Worm (Caenorhabditis elegans) whole organism, young adult: ENCODE results near the gene acr-12.
A peak's percentile ranks its signal among the peaks of the same experiment; 100 is the strongest.

Experiments
- B0261.1 ChIP-seq: sonication (generic microtip); optimal IDR thresholded peaks from 2 replicates; lab custom pipeline; 2016; ENCODE audit warnings: mild to moderate bottlenecking, missing genetic modification characterization, moderate library complexity, missing compliant biosample characterization
- B0336.3 ChIP-seq: fragments of 200-800 bp; sonication (Bioruptor generic); IDR thresholded peaks from 2 replicates; pipeline ENCODE4 v1.3.6; 2022; ENCODE audit warnings: missing genetic modification characterization, missing compliant biosample characterization
- C06A6.2 ChIP-seq: fragments of 200-800 bp; sonication (Bioruptor generic); conservative IDR thresholded peaks from 2 replicates; pipeline ENCODE4 v1.3.6; 2022; ENCODE audit warnings: missing genetic modification characterization, missing compliant biosample characterization
- F33H1.4 ChIP-seq: fragments of 200-800 bp; sonication (Bioruptor generic); IDR thresholded peaks from 2 replicates; pipeline ENCODE4 v1.3.6; 2022; ENCODE audit warnings: missing genetic modification reagents, missing genetic modification characterization, missing compliant biosample characterization
- F55B11.4 ChIP-seq: sonication (generic microtip); optimal IDR thresholded peaks from 2 replicates; lab custom pipeline; 2016; ENCODE audit warnings: missing compliant biosample characterization, missing genetic modification characterization, borderline replicate concordance; ENCODE audit not compliant: insufficient read depth
- K11D2.4 ChIP-seq: fragments of 200-800 bp; sonication (Bioruptor generic); IDR thresholded peaks from 2 replicates; pipeline ENCODE4 v1.3.6; 2022; ENCODE audit warnings: missing genetic modification reagents, missing genetic modification characterization, missing compliant biosample characterization
- T26A5.8 ChIP-seq: sonication (generic microtip); optimal IDR thresholded peaks from 2 replicates; lab custom pipeline; 2016; ENCODE audit warnings: missing genetic modification characterization, missing compliant biosample characterization
- Y53F4B.3 ChIP-seq: fragments of 200-800 bp; sonication (Bioruptor generic); IDR thresholded peaks from 2 replicates; pipeline ENCODE4 v1.3.6; 2022; ENCODE audit warnings: missing genetic modification reagents, missing genetic modification characterization, missing compliant biosample characterization
- Y79H2A.3 ChIP-seq: fragments of 200-800 bp; sonication (Bioruptor generic); conservative IDR thresholded peaks from 2 replicates; pipeline ENCODE4 v1.3.6; 2022; ENCODE audit warnings: missing genetic modification reagents, missing genetic modification characterization, missing compliant biosample characterization
- akir-1 ChIP-seq: fragments of 200-800 bp; sonication (Bioruptor generic); optimal IDR thresholded peaks from 2 replicates; lab custom pipeline; 2018; ENCODE audit warnings: mild to moderate bottlenecking, missing genetic modification characterization, moderate library complexity, missing compliant biosample characterization
- aptf-3 ChIP-seq: fragments of 200-800 bp; sonication (Bioruptor generic); IDR thresholded peaks from 2 replicates; pipeline ENCODE4 v1.3.6; 2022; ENCODE audit warnings: missing genetic modification characterization, missing compliant biosample characterization
- attf-3 ChIP-seq: fragments of 200-800 bp; sonication (Bioruptor generic); conservative IDR thresholded peaks from 2 replicates; pipeline ENCODE4 v1.3.6; 2022; ENCODE audit warnings: missing genetic modification reagents, missing genetic modification characterization, missing compliant biosample characterization
- bed-2 ChIP-seq: fragments of 200-800 bp; sonication (Bioruptor generic); IDR thresholded peaks from 2 replicates; pipeline ENCODE4 v1.3.6; 2022; ENCODE audit warnings: missing genetic modification reagents, missing genetic modification characterization, missing compliant biosample characterization
- cebp-1 ChIP-seq, 2 experiments: fragments of 200-800 bp in 1 of 2; sonication (Bioruptor generic) in 1 of 2; sonication (generic microtip) in 1 of 2; IDR thresholded peaks in 1 of 2; optimal IDR thresholded peaks in 1 of 2; 2 replicates each; pipeline versions ENCODE4 v1.3.6 to Lab custom; 2017 to 2022; ENCODE audit warnings: missing compliant biosample characterization in 2 of 2, missing genetic modification characterization in 2 of 2, mild to moderate bottlenecking in 1 of 2, missing genetic modification reagents in 1 of 2, moderate library complexity in 1 of 2
- ceh-100 ChIP-seq: fragments of 200-800 bp; sonication (Bioruptor generic); IDR thresholded peaks from 2 replicates; pipeline ENCODE4 v1.3.6; 2022; ENCODE audit warnings: missing genetic modification reagents, missing genetic modification characterization, missing compliant biosample characterization
- ceh-79 ChIP-seq: sonication (generic microtip); optimal IDR thresholded peaks from 2 replicates; lab custom pipeline; 2017; ENCODE audit warnings: mild to moderate bottlenecking, missing genetic modification characterization, missing compliant biosample characterization
- ceh-91 ChIP-seq: fragments of 200-800 bp; sonication (Bioruptor generic); IDR thresholded peaks from 2 replicates; pipeline ENCODE4 v1.3.6; 2022; ENCODE audit warnings: missing genetic modification reagents, missing genetic modification characterization, missing compliant biosample characterization
- chd-7 ChIP-seq: sonication (generic microtip); optimal IDR thresholded peaks from 2 replicates; lab custom pipeline; 2016; ENCODE audit warnings: mild to moderate bottlenecking, missing genetic modification characterization, moderate library complexity, missing compliant biosample characterization
- dpl-1 ChIP-seq: fragments of 150-350 bp; optimal IDR thresholded peaks from 2 replicates; lab custom pipeline; 2014; ENCODE audit warnings: missing biosample characterization, missing genetic modification reagents, missing genetic modification characterization
- egl-18 ChIP-seq: fragments of 200-800 bp; sonication (Bioruptor generic); IDR thresholded peaks from 2 replicates; pipeline ENCODE4 v1.3.6; 2022; ENCODE audit warnings: missing genetic modification reagents, missing genetic modification characterization, missing compliant biosample characterization
- ets-4 ChIP-seq: fragments of 200-800 bp; sonication (Bioruptor generic); optimal IDR thresholded peaks from 2 replicates; lab custom pipeline; 2018; ENCODE audit warnings: mild to moderate bottlenecking, missing genetic modification characterization, missing compliant biosample characterization
- hlh-12 ChIP-seq: sonication (generic microtip); optimal IDR thresholded peaks from 2 replicates; lab custom pipeline; 2016; ENCODE audit warnings: missing genetic modification characterization, missing compliant biosample characterization
- hmg-20 ChIP-seq: fragments of 200-800 bp; sonication (Bioruptor generic); IDR thresholded peaks from 2 replicates; pipeline ENCODE4 v1.3.6; 2022; ENCODE audit warnings: missing genetic modification reagents, missing genetic modification characterization, missing compliant biosample characterization
- let-607 ChIP-seq, 2 experiments: fragments of 200-800 bp in 1 of 2; sonication (Bioruptor generic) in 1 of 2; sonication (generic microtip) in 1 of 2; optimal IDR thresholded peaks; 2 replicates each; lab custom pipeline; 2016 to 2018; ENCODE audit warnings: mild to moderate bottlenecking in 2 of 2, missing compliant biosample characterization in 2 of 2, missing genetic modification characterization in 2 of 2, moderate library complexity in 2 of 2, missing genotype in 1 of 2
- lin-40 ChIP-seq: sonication (generic microtip); optimal IDR thresholded peaks from 2 replicates; lab custom pipeline; 2016; ENCODE audit warnings: missing genetic modification characterization, mild to moderate bottlenecking, missing compliant biosample characterization, missing genotype, missing genetic modification reagents
- madf-3 ChIP-seq: fragments of 200-800 bp; sonication (Bioruptor generic); IDR thresholded peaks from 2 replicates; pipeline ENCODE4 v1.3.6; 2022; ENCODE audit warnings: missing genetic modification reagents, missing genetic modification characterization, missing compliant biosample characterization
- madf-8 ChIP-seq: fragments of 200-800 bp; sonication (Bioruptor generic); conservative IDR thresholded peaks from 2 replicates; pipeline ENCODE4 v1.3.6; 2022; ENCODE audit warnings: missing genetic modification reagents, missing genetic modification characterization, missing compliant biosample characterization
- mel-28 ChIP-seq: sonication (generic microtip); optimal IDR thresholded peaks from 2 replicates; lab custom pipeline; 2016; ENCODE audit warnings: borderline replicate concordance, mild to moderate bottlenecking, missing genetic modification characterization, missing compliant biosample characterization
- nfya-2 ChIP-seq: fragments of 200-800 bp; sonication (Bioruptor generic); IDR thresholded peaks from 2 replicates; pipeline ENCODE4 v1.3.6; 2022; ENCODE audit warnings: missing genetic modification reagents, missing genetic modification characterization, missing compliant biosample characterization
- pha-4 ChIP-seq: fragments of 150-350 bp; sonication (generic microtip); optimal IDR thresholded peaks from 2 replicates; lab custom pipeline; 2014; ENCODE audit warnings: missing biosample characterization, missing genetic modification reagents, missing genetic modification characterization
- repo-1 ChIP-seq: sonication (generic microtip); optimal IDR thresholded peaks from 2 replicates; lab custom pipeline; 2017; ENCODE audit warnings: mild to moderate bottlenecking, missing genetic modification characterization, missing compliant biosample characterization
- snpc-3.4 ChIP-seq: sonication (generic microtip); optimal IDR thresholded peaks from 2 replicates; lab custom pipeline; 2017; ENCODE audit warnings: missing genetic modification characterization, mild to moderate bottlenecking, missing compliant biosample characterization, antibody characterized with exemption, moderate library complexity, missing genotype, missing genetic modification reagents
- somi-1 ChIP-seq: fragments of 200-800 bp; sonication (Bioruptor generic); optimal IDR thresholded peaks from 2 replicates; lab custom pipeline; 2018; ENCODE audit warnings: mild to moderate bottlenecking, missing genetic modification characterization, missing compliant biosample characterization
- sptf-2 ChIP-seq: fragments of 200-800 bp; sonication (Bioruptor generic); optimal IDR thresholded peaks from 2 replicates; lab custom pipeline; 2018; ENCODE audit warnings: mild to moderate bottlenecking, missing genetic modification characterization, missing compliant biosample characterization
- tbx-9 ChIP-seq: sonication (generic microtip); optimal IDR thresholded peaks from 2 replicates; lab custom pipeline; 2016; ENCODE audit warnings: borderline replicate concordance, missing genetic modification characterization, inconsistent platforms, missing compliant biosample characterization
- ztf-22 ChIP-seq: fragments of 200-800 bp; sonication (Bioruptor generic); optimal IDR thresholded peaks from 2 replicates; lab custom pipeline; 2018; ENCODE audit warnings: mild to moderate bottlenecking, missing genetic modification characterization, moderate library complexity, missing compliant biosample characterization
- ztf-3 ChIP-seq: fragments of 200-800 bp; sonication (Bioruptor generic); optimal IDR thresholded peaks from 2 replicates; lab custom pipeline; 2018; ENCODE audit warnings: mild to moderate bottlenecking, missing genetic modification characterization, missing compliant biosample characterization

The acr-12 gene

ce11 chrX:13558667-13559066 lies 26.0 kb downstream of the acr-12 start:
- TF ChIP-seq ceh-79 (tag; lab: Kevin White, UChicago), result no peak
- peak; percentile 7 for TF ChIP-seq somi-1 (GFP tag; lab: Kevin White, UChicago)
- no peak for TF ChIP-seq C06A6.2 (GFP tag; lab: Robert Waterston, UW)
- no peak for TF ChIP-seq B0261.1 (tag; lab: Kevin White, UChicago)
- no peak for TF ChIP-seq madf-3 (GFP tag; lab: Robert Waterston, UW)

ce11 chrX:13561954-13562353 lies 29.3 kb downstream of the acr-12 start:
- no peak for TF ChIP-seq B0336.3 (GFP tag; lab: Robert Waterston, UW)
- no peak for TF ChIP-seq repo-1
- no peak for TF ChIP-seq Y53F4B.3
- no peak for TF ChIP-seq let-607 (tag; optimal IDR thresholded peaks at IDR 0.05; lab: Kevin White, UChicago)
- no peak for TF ChIP-seq F55B11.4 (tag; lab: Kevin White, UChicago)
- no peak for TF ChIP-seq pha-4 (tag; lab: Kevin White, UChicago)
- no peak for TF ChIP-seq hmg-20 (GFP tag; lab: Robert Waterston, UW)
- TF ChIP-seq ceh-91, result no peak
- no peak for TF ChIP-seq ztf-22 (GFP tag; lab: Kevin White, UChicago)
- TF ChIP-seq bed-2, result no peak
- no peak for TF ChIP-seq nfya-2 (GFP tag; lab: Robert Waterston, UW)
- no peak for TF ChIP-seq lin-40 (tag; lab: Kevin White, UChicago)
- TF ChIP-seq T26A5.8, result no peak
- no peak for TF ChIP-seq tbx-9 (tag; lab: Kevin White, UChicago)
- no peak for TF ChIP-seq hlh-12
- TF ChIP-seq F33H1.4 (GFP tag; lab: Robert Waterston, UW), result no peak
- TF ChIP-seq chd-7 (tag; lab: Kevin White, UChicago), result no peak
- TF ChIP-seq madf-8 (GFP tag; lab: Robert Waterston, UW), result no peak
- no peak for TF ChIP-seq ztf-3 (GFP tag; lab: Kevin White, UChicago)

ce11 chrX:13566436-13566835 lies 33.8 kb downstream of the acr-12 start, which contains the start of gene R01E6.2:
TSS of gene R01E6.2 (minus strand) at chrX:13566536.
- TF ChIP-seq egl-18 (GFP tag; lab: Robert Waterston, UW) (no peak), sptf-2 (no peak), somi-1 (GFP tag; lab: Kevin White, UChicago) (no peak), mel-28 (tag; lab: Kevin White, UChicago) (no peak), dpl-1 (no peak), cebp-1 (GFP tag; IDR thresholded peaks at IDR 0.05; lab: Robert Waterston, UW) (no peak), cebp-1 (tag; optimal IDR thresholded peaks at IDR 0.05; lab: Kevin White, UChicago) (no peak), snpc-3.4 (tag; lab: Kevin White, UChicago) (no peak), aptf-3 (GFP tag; lab: Robert Waterston, UW) (no peak), ztf-22 (GFP tag; lab: Kevin White, UChicago) (no peak), akir-1 (GFP tag; lab: Kevin White, UChicago) (no peak), Y79H2A.3 (GFP tag; lab: Robert Waterston, UW) (no peak)

DNA sequence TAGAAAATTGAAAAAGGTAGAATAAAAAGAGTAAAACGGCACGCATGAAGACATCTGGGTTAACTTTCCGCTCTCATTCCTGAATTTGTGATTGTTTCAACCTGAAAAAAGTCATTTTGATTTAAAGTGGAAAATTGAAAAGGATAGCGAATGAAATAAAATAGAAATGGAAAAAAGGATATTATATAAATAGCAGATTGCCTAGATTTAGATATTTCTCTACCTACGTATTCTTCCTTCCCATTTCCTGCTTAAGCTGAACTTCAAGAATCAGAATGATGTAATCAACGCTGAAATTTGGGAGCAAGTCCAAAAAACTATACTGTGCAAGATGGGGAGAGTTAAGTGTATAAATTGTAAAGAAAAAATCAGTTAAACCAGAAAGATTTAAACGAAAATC lies 37.2 kb downstream of the acr-12 start, which contains the start of gene R01E6.7:
Gene R01E6.7 (minus strand): TSS at position 101 of the 400 bp plus-strand sequence.
- TF ChIP-seq attf-3 (GFP tag; lab: Robert Waterston, UW) (no peak), ceh-100 (GFP tag; lab: Robert Waterston, UW) (no peak), K11D2.4 (GFP tag; lab: Robert Waterston, UW) (no peak), ets-4 (no peak)
